Fruit fly (Drosophila melanogaster) whole organism, wandering third instar larva: ENCODE results near the gene Edem1.

Experiments used
- CG32264 ChIP-seq: fragments of 200-800 bp; sonication (Bioruptor generic); optimal IDR thresholded peaks from 2 replicates; lab custom pipeline; 2016; ENCODE audit warnings: missing biosample characterization, missing genetic modification characterization
- GATAd ChIP-seq: sonication (Bioruptor generic); optimal IDR thresholded peaks from 2 replicates; lab custom pipeline; 2016; ENCODE audit warnings: missing biosample characterization, missing genetic modification characterization
- Myc ChIP-seq: fragments of >200 bp; optimal IDR thresholded peaks from 2 replicates; lab custom pipeline; 2017
- Vsx2 ChIP-seq: fragments of 200-300, 225-300 bp; sonication (Bioruptor generic); optimal IDR thresholded peaks from 2 replicates; lab custom pipeline; 2018; ENCODE audit warnings: missing biosample characterization, missing genetic modification characterization; ENCODE audit not compliant: partially characterized antibody
- br ChIP-seq: fragments of 200-800 bp; sonication (Bioruptor generic); optimal IDR thresholded peaks from 2 replicates; lab custom pipeline; 2016; ENCODE audit warnings: missing biosample characterization, missing genetic modification characterization
- ey ChIP-seq: fragments of 200-800 bp; sonication (Bioruptor generic); optimal IDR thresholded peaks from 2 replicates; lab custom pipeline; 2016; ENCODE audit warnings: missing biosample characterization, missing genetic modification characterization
- foxo ChIP-seq, 2 experiments: fragments of 200-800 bp; sonication (Bioruptor generic); optimal IDR thresholded peaks; 2 replicates in 1 of 2; 3 replicates in 1 of 2; lab custom pipeline; 2016 to 2017; ENCODE audit warnings: missing biosample characterization in 2 of 2, missing genetic modification characterization in 2 of 2
- fru ChIP-seq: fragments of 200-800 bp; sonication (Bioruptor generic); optimal IDR thresholded peaks from 3 replicates; lab custom pipeline; 2016; ENCODE audit warnings: missing biosample characterization, mild to moderate bottlenecking, missing genetic modification characterization
- lola ChIP-seq: fragments of >200 bp; optimal IDR thresholded peaks from 2 replicates; lab custom pipeline; 2017; ENCODE audit warnings: missing biosample characterization, missing genetic modification characterization
- pan ChIP-seq: fragments of >200 bp; optimal IDR thresholded peaks from 2 replicates; lab custom pipeline; 2017
- sv ChIP-seq: fragments of 200-800 bp; sonication (Bioruptor generic); optimal IDR thresholded peaks from 3 replicates; lab custom pipeline; 2016; ENCODE audit warnings: missing biosample characterization, missing genetic modification characterization

DNA sequence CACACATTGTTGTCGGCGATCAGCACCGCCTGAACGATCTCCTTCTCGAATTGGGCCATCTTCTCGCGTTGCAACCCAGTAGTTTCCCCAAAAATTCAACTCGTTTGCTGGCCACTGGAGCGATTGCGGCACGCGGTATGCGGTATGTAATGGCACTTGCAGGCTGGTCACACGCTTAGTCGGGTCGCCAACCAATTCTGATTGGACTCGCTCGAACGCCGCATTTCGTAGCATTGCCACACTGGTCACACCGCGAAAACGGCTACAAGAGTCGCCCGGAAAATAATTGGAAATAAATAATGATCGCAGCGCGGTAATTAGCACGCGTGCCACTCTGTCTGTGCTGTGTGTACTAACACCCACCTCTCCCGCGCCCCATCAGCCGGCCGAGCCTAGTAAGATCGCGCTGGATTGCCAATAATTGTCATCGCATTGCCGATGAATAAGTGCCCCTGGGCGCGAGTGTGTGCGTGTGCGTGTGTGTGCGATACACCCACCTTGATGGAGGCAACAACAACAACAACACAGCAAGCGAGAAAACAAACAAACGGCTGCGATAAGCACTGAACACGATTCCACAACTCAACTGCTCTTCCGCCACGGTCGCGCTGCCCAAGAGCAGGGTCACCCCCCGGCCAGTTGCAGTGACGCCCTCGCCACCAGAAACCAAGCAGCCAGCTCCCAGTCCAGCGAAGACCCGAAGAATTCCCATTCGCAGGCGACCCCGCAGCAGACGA is 14.3 kb upstream of the Edem1 start, which contains the start of the genes eIF2Bepsilon and Ocrl:
- TF ChIP-seq foxo (GFP tag; optimal IDR thresholded peaks at IDR 0.05; lab: Kevin White, UChicago) (no peak), br (no peak), Vsx2 (GFP tag; lab: Kevin White, UChicago) (no peak), CG32264 (GFP tag; lab: Kevin White, UChicago) (no peak), Myc (lab: Kevin White, UChicago) (no peak), sv (GFP tag; lab: Kevin White, UChicago) (no peak), ey (GFP tag; lab: Kevin White, UChicago) (no peak), fru (GFP tag; lab: Kevin White, UChicago) (no peak), GATAd (GFP tag; lab: Kevin White, UChicago) (no peak), lola (no peak), pan (lab: Kevin White, UChicago) (no peak)
